Fruit fly (Drosophila melanogaster): Measurements from ENCODE around the gene CG15172.

CG15172 gene

dm6 chr2L:19014032-19014880 lies 8.0 kb upstream of the CG15172 start (continued):
- TF ChIP-seq CG10147 (GFP tag; optimal IDR thresholded peaks at IDR 0.05): peak; percentile 82
- TF ChIP-seq CG17829 (tag; optimal IDR thresholded peaks at IDR 0.05): peak; percentile 68
- peak; percentile 77 for TF ChIP-seq zf30C (GFP tag; optimal IDR thresholded peaks at IDR 0.05)
- TF ChIP-seq phol (tag; optimal IDR thresholded peaks at IDR 0.05): peak; percentile 77
- TF ChIP-seq CG34224 (GFP tag; IDR thresholded peaks at IDR 0.05; ENCODE audit: partially characterized antibody): no peak
- TF ChIP-seq lbe (GFP tag; optimal IDR thresholded peaks at IDR 0.05): no peak
- TF ChIP-seq CG17802 (tag; optimal IDR thresholded peaks at IDR 0.05): no peak
- no peak for TF ChIP-seq NK7.1 (GFP tag; optimal IDR thresholded peaks at IDR 0.05)
- TF ChIP-seq Camta (GFP tag; optimal IDR thresholded peaks at IDR 0.05): no peak
- TF ChIP-seq Taf1 (GFP tag; IDR thresholded peaks at IDR 0.05): peak; percentile 54; the same call in 1 of the 2 replicates
- TF ChIP-seq unpg (GFP tag; optimal IDR thresholded peaks at IDR 0.05): peak; percentile 74
- TF ChIP-seq Lhr (GFP tag; optimal IDR thresholded peaks at IDR 0.05): no peak
- TF ChIP-seq CG3281 (GFP tag; optimal IDR thresholded peaks at IDR 0.05): peak; percentile 87
- no peak for TF ChIP-seq CG2889 (GFP tag; IDR thresholded peaks at IDR 0.05)
- TF ChIP-seq CG10267 (tag; optimal IDR thresholded peaks at IDR 0.05): peak; percentile 68
- TF ChIP-seq Abd-B (GFP tag; optimal IDR thresholded peaks at IDR 0.05): peak; percentile 53
- TF ChIP-seq CG16813 (GFP tag; IDR thresholded peaks at IDR 0.05; ENCODE audit: partially characterized antibody): no peak
- peak; percentile 49 for TF ChIP-seq CG12104 (GFP tag; optimal IDR thresholded peaks at IDR 0.05)
- TF ChIP-seq E2f2 (GFP tag; IDR thresholded peaks at IDR 0.05): peak; percentile 52
- TF ChIP-seq jumu (GFP tag; optimal IDR thresholded peaks at IDR 0.05): no peak
- TF ChIP-seq CG7786 (GFP tag; optimal IDR thresholded peaks at IDR 0.05): no peak
- peak; percentile 86 for TF ChIP-seq CG11504 (tag; optimal IDR thresholded peaks at IDR 0.05)
- no peak for TF ChIP-seq CG11456 (GFP tag; IDR thresholded peaks at IDR 0.05)
- TF ChIP-seq Side (GFP tag; optimal IDR thresholded peaks at IDR 0.05): no peak
- TF ChIP-seq CG1233 (GFP tag; optimal IDR thresholded peaks at IDR 0.05): peak; percentile 74
- TF ChIP-seq Dref (GFP tag; IDR thresholded peaks at IDR 0.05): no peak
- peak; percentile 70 for TF ChIP-seq CG6813 (GFP tag; optimal IDR thresholded peaks at IDR 0.05)
- peak; percentile 42; the same call in 1 of the 2 replicates for TF ChIP-seq wdn (GFP tag; IDR thresholded peaks at IDR 0.05)
- peak; percentile 62 for TF ChIP-seq CG11723 (GFP tag; optimal IDR thresholded peaks at IDR 0.05)
- no peak for TF ChIP-seq CG13624 (GFP tag; optimal IDR thresholded peaks at IDR 0.05)
- no peak for TF ChIP-seq peb (GFP tag; IDR thresholded peaks at IDR 0.05)
- no peak for TF ChIP-seq CG8944 (GFP tag; optimal IDR thresholded peaks at IDR 0.05)
- TF ChIP-seq CG6654 (GFP tag; optimal IDR thresholded peaks at IDR 0.05): no peak
- TF ChIP-seq H2.0 (GFP tag; IDR thresholded peaks at IDR 0.05): 0 out of 2 replicates have a peak, but pooled peaks have one; percentile 29
- no peak for TF ChIP-seq CG12236 (GFP tag; optimal IDR thresholded peaks at IDR 0.05)
- peak; percentile 55 for TF ChIP-seq Nf-YB (GFP tag; optimal IDR thresholded peaks at IDR 0.05)
- no peak for TF ChIP-seq en (GFP tag; optimal IDR thresholded peaks at IDR 0.05)
- peak; percentile 20 for TF ChIP-seq mam (GFP tag; optimal IDR thresholded peaks at IDR 0.05)
- no peak for TF ChIP-seq sd (tag; optimal IDR thresholded peaks at IDR 0.05)
- peak; percentile 70 for TF ChIP-seq slou (GFP tag; optimal IDR thresholded peaks at IDR 0.05)
- peak; percentile 38 for TF ChIP-seq Jarid2 (GFP tag; optimal IDR thresholded peaks at IDR 0.05)
- peak; percentile 67 for TF ChIP-seq fd96Cb (tag; optimal IDR thresholded peaks at IDR 0.05)
- TF ChIP-seq org-1 (GFP tag; optimal IDR thresholded peaks at IDR 0.05): peak; percentile 78
- TF ChIP-seq CG1602 (GFP tag; optimal IDR thresholded peaks at IDR 0.05): peak; percentile 36
- peak; percentile 83 for TF ChIP-seq caup (GFP tag; optimal IDR thresholded peaks at IDR 0.05; ENCODE audit: severe bottlenecking)
- peak; percentile 22 for TF ChIP-seq CG4820 (GFP tag; optimal IDR thresholded peaks at IDR 0.05)
- no peak for TF ChIP-seq ato (GFP tag; IDR thresholded peaks at IDR 0.05; ENCODE audit: partially characterized antibody)
- peak; percentile 33; the same call in 1 of the 2 replicates for TF ChIP-seq CG14667 (GFP tag; IDR thresholded peaks at IDR 0.05)
